Worm (Caenorhabditis elegans): ENCODE measurements around the gene F57A8.1.

The F57A8.1 gene

ce11 chrV:10058748-10059147 lies 21.6 kb downstream of the F57A8.1 start:
- no peak for TF ChIP-seq ztf-6 (GFP tag; IDR thresholded peaks at IDR 0.05)
- no peak for TF ChIP-seq pbrm-1 (GFP tag; IDR thresholded peaks at IDR 0.05)
- TF ChIP-seq unc-130 (GFP tag; optimal IDR thresholded peaks at IDR 0.05): no peak
- no peak for TF ChIP-seq bed-1 (GFP tag; IDR thresholded peaks at IDR 0.05)
- no peak for TF ChIP-seq lin-40 (tag; optimal IDR thresholded peaks at IDR 0.05)
- TF ChIP-seq egl-18 (GFP tag; IDR thresholded peaks at IDR 0.05): no peak
- TF ChIP-seq D2030.7 (GFP tag; IDR thresholded peaks at IDR 0.05): no peak
- no peak for TF ChIP-seq attf-3 (GFP tag; conservative IDR thresholded peaks at IDR 0.05)
- no peak for TF ChIP-seq B0019.2 (GFP tag; conservative IDR thresholded peaks at IDR 0.05)
- TF ChIP-seq madf-3 (GFP tag; IDR thresholded peaks at IDR 0.05): no peak
- no peak for TF ChIP-seq F23B12.7 (tag; optimal IDR thresholded peaks at IDR 0.05; ENCODE audit: insufficient read depth)
- no peak for TF ChIP-seq ceh-79 (tag; optimal IDR thresholded peaks at IDR 0.05)
- no peak for TF ChIP-seq mxl-1 (tag; optimal IDR thresholded peaks at IDR 0.05)
- TF ChIP-seq mcd-1 (GFP tag; IDR thresholded peaks at IDR 0.05): no peak
- no peak for TF ChIP-seq Y67H2A.10 (GFP tag; conservative IDR thresholded peaks at IDR 0.05)
- TF ChIP-seq Y79H2A.3 (GFP tag; conservative IDR thresholded peaks at IDR 0.05): no peak
- TF ChIP-seq ceh-40 (GFP tag; IDR thresholded peaks at IDR 0.05): no peak
- no peak for TF ChIP-seq nfyb-1 (GFP tag; IDR thresholded peaks at IDR 0.05)

- no peak for TF ChIP-seq T26A5.8 (tag; optimal IDR thresholded peaks at IDR 0.05)
- no peak for TF ChIP-seq Y79H2A.3 (GFP tag; conservative IDR thresholded peaks at IDR 0.05)
- no peak for TF ChIP-seq ztf-6 (GFP tag; IDR thresholded peaks at IDR 0.05)
- TF ChIP-seq zim-3 (tag; optimal IDR thresholded peaks at IDR 0.05): no peak
- TF ChIP-seq mes-4 (tag; optimal IDR thresholded peaks at IDR 0.05): no peak
- no peak for TF ChIP-seq Y56A3A.18 (GFP tag; IDR thresholded peaks at IDR 0.05)
Observed at ce11 chrV:10060039-10060438, 22.9 kb downstream of the F57A8.1 start.

DNA sequence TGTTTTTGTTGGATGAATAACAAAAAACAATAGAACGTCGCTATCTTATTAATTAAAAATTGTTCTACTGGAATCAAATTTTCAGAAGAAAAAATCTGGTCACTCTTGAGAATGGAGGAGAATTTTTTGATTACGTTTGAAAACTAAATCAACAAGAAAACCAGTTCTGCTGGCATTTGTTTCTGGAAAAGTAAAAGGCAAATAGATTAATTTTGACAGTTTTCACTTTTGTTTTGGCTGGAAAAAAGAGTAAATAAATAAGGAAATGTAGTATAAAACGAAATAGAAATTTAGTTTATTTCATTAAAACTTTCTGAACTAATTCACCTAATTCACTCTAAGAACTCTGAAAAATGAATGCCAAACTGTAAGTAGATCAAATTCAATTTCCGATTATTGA lies 27.1 kb downstream of the F57A8.1 start, which contains the start of gene fipr-13:
Gene fipr-13 (plus strand): TSS at position 301 of the 400 bp plus-strand sequence.
- TF ChIP-seq zfh-2 (GFP tag; conservative IDR thresholded peaks at IDR 0.05) (no peak), bed-1 (GFP tag; IDR thresholded peaks at IDR 0.05) (no peak), lag-1 (GFP tag; IDR thresholded peaks at IDR 0.05) (no peak)

DNA sequence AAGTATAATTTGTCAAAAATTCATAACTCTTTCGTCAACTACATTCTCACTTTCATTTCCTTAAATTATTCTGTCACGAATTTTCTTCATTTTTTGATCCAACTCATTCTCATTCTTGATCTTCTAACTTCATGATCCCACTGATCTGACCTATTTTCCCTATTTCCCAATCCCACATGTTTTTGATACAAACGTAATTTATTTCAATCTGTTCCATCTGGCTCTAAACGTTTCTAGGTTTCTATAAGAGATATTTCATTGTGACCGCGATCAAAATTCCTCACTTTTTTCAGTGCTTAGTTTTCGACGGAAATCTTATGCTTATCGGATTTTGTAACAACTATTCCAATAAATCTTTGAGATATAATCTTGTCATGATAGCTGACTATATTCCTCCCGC lies 28.5 kb downstream of the F57A8.1 start:
- TF ChIP-seq fkh-3 (tag; optimal IDR thresholded peaks at IDR 0.05): no peak
- TF ChIP-seq pbrm-1 (GFP tag; IDR thresholded peaks at IDR 0.05): no peak
- TF ChIP-seq rec-8 (tag; optimal IDR thresholded peaks at IDR 0.05): no peak
- no peak for TF ChIP-seq nfyb-1 (GFP tag; IDR thresholded peaks at IDR 0.05)
- no peak for TF ChIP-seq attf-6 (GFP tag; IDR thresholded peaks at IDR 0.05)
- no peak for TF ChIP-seq T07F8.4 (tag; optimal IDR thresholded peaks at IDR 0.05)

DNA sequence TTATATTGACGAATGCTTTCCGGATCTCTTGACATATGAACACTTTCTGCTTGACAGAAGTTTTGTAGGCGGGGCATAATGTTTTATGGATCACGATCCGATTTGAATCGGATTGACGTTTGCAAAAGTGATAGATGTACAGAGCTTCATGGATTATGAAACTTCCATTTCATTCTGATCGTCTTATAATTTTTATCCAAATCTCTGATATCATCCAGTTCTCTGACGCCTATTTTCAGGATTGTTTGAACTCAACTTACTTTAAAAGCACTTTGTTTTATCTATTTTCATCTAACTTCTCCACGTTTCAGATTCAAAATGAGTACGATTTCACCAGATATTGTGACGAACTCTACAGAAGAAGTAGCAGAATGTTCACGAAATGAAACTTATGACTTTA lies 29.6 kb downstream of the F57A8.1 start, which contains the start of gene npr-39:
Gene npr-39 (plus strand): TSS at position 301 of the 400 bp plus-strand sequence.
- TF ChIP-seq gei-17 (GFP tag; optimal IDR thresholded peaks at IDR 0.05): no peak
- TF ChIP-seq ztf-25 (GFP tag; IDR thresholded peaks at IDR 0.05): no peak
- TF ChIP-seq lag-1 (GFP tag; IDR thresholded peaks at IDR 0.05): no peak
- TF ChIP-seq F39B2.1 (GFP tag; IDR thresholded peaks at IDR 0.05): no peak
- no peak for TF ChIP-seq ccch-3 (GFP tag; optimal IDR thresholded peaks at IDR 0.05)
- TF ChIP-seq F52B5.7 (tag; optimal IDR thresholded peaks at IDR 0.05): no peak
- no peak for TF ChIP-seq mel-28 (tag; optimal IDR thresholded peaks at IDR 0.05; ENCODE audit: borderline replicate concordance)
- TF ChIP-seq xnd-1 (tag; optimal IDR thresholded peaks at IDR 0.05): no peak
- no peak for TF ChIP-seq ceh-100 (GFP tag; IDR thresholded peaks at IDR 0.05)
- TF ChIP-seq tbx-9 (tag; optimal IDR thresholded peaks at IDR 0.05; ENCODE audit: borderline replicate concordance): no peak
- no peak for TF ChIP-seq C06A6.2 (GFP tag; conservative IDR thresholded peaks at IDR 0.05)
- no peak for TF ChIP-seq ceh-91 (GFP tag; IDR thresholded peaks at IDR 0.05)
- no peak for TF ChIP-seq aptf-2 (GFP tag; conservative IDR thresholded peaks at IDR 0.05)
- TF ChIP-seq K12H6.12 (tag; optimal IDR thresholded peaks at IDR 0.05): no peak
- TF ChIP-seq dox-1 (GFP tag; IDR thresholded peaks at IDR 0.05): no peak
- no peak for TF ChIP-seq lin-54 (GFP tag; optimal IDR thresholded peaks at IDR 0.05)
- no peak for TF ChIP-seq nhr-80 (tag; optimal IDR thresholded peaks at IDR 0.05)
- TF ChIP-seq madf-3 (GFP tag; IDR thresholded peaks at IDR 0.05): no peak

Measured in whole organism, young adult.